Worm (Caenorhabditis elegans) whole organism, L1 larva: Measurements from ENCODE around the gene ethe-1.

Experiments used
- C16A3.4 ChIP-seq: fragments of 150-350 bp; optimal IDR thresholded peaks from 2 replicates; lab custom pipeline; 2014; ENCODE audit warnings: missing biosample characterization, missing genetic modification characterization
- Y116A8C.19 ChIP-seq: sonication (generic microtip); optimal IDR thresholded peaks from 2 replicates; lab custom pipeline; 2016; ENCODE audit warnings: missing compliant biosample characterization, missing genetic modification characterization, borderline replicate concordance
- aly-2 ChIP-seq: fragments of 150-350 bp; optimal IDR thresholded peaks from 2 replicates; lab custom pipeline; 2014; ENCODE audit warnings: missing biosample characterization, missing genetic modification characterization
- ceh-8 ChIP-seq: fragments of 200-800 bp; sonication (Bioruptor generic); optimal IDR thresholded peaks from 2 replicates; lab custom pipeline; 2018; ENCODE audit warnings: mild to moderate bottlenecking, missing genetic modification characterization, moderate library complexity, missing compliant biosample characterization
- ceh-82 ChIP-seq, 3 experiments: fragments of 150-350 bp in 1 of 3; sonication (generic microtip) in 2 of 3; optimal IDR thresholded peaks; 2 replicates each; lab custom pipeline; 2014 to 2017; ENCODE audit warnings: missing biosample characterization in 3 of 3, missing genetic modification characterization in 3 of 3
- ceh-88 ChIP-seq: fragments of 200-800 bp; sonication (Bioruptor generic); IDR thresholded peaks from 2 replicates; pipeline ENCODE4 v1.3.6; 2022; ENCODE audit warnings: missing genetic modification characterization, missing compliant biosample characterization
- ceh-90 ChIP-seq: sonication (generic microtip); optimal IDR thresholded peaks from 2 replicates; lab custom pipeline; 2016; ENCODE audit warnings: missing genetic modification characterization, missing compliant biosample characterization
- dpl-1 ChIP-seq, 3 experiments: fragments of 150-350 bp in 2 of 3; sonication (generic microtip) in 1 of 3; optimal IDR thresholded peaks; 2 replicates each; lab custom pipeline; 2014 to 2017; ENCODE audit warnings: missing biosample characterization in 3 of 3, missing genetic modification characterization in 3 of 3, missing genetic modification reagents in 3 of 3
- dsc-1 ChIP-seq: sonication (generic microtip); optimal IDR thresholded peaks from 2 replicates; lab custom pipeline; 2016; ENCODE audit warnings: mild to moderate bottlenecking, missing genetic modification characterization, missing compliant biosample characterization
- efl-1 ChIP-seq, 4 experiments: fragments of 150-350 bp; optimal IDR thresholded peaks in 3 of 4; peaks in 1 of 4; 1 replicate in 1 of 4; 2 replicates in 3 of 4; lab custom pipeline; 2014; ENCODE audit warnings: missing biosample characterization in 2 of 4, missing genetic modification characterization in 2 of 4, missing genetic modification reagents in 2 of 4
- egl-13 ChIP-seq: sonication (generic microtip); optimal IDR thresholded peaks from 2 replicates; lab custom pipeline; 2016; ENCODE audit warnings: missing genotype, missing genetic modification reagents, missing genetic modification characterization, missing compliant biosample characterization
- egl-27 ChIP-seq, 2 experiments: fragments of 150-350 bp in 1 of 2; sonication (generic microtip); optimal IDR thresholded peaks; 3 replicates each; lab custom pipeline; 2017 to 2018; ENCODE audit warnings: missing biosample characterization in 2 of 2, missing genetic modification characterization in 2 of 2, missing genetic modification reagents in 2 of 2
- elt-2 ChIP-seq: sonication (generic microtip); optimal IDR thresholded peaks from 2 replicates; lab custom pipeline; 2016; ENCODE audit warnings: missing genetic modification characterization, mild to moderate bottlenecking, inconsistent platforms, missing compliant biosample characterization, missing genetic modification reagents
- elt-3 ChIP-seq, 6 experiments: fragments of 150-350 bp in 1 of 6; sonication (generic microtip); optimal IDR thresholded peaks; 2 replicates each; lab custom pipeline; 2017 to 2018; ENCODE audit warnings: missing biosample characterization in 6 of 6, missing genetic modification characterization in 6 of 6, inconsistent platforms in 1 of 6
- ets-5 ChIP-seq: fragments of 200-800 bp; sonication (Bioruptor generic); IDR thresholded peaks from 2 replicates; pipeline ENCODE4 v1.3.6; 2022; ENCODE audit warnings: missing genetic modification characterization, missing compliant biosample characterization
- fkh-10 ChIP-seq: sonication (generic microtip); optimal IDR thresholded peaks from 2 replicates; lab custom pipeline; 2017; ENCODE audit warnings: missing biosample characterization, missing genetic modification reagents, missing genetic modification characterization
- fkh-4 ChIP-seq: sonication (generic microtip); optimal IDR thresholded peaks from 2 replicates; lab custom pipeline; 2016; ENCODE audit warnings: missing compliant biosample characterization, missing genetic modification characterization, borderline replicate concordance
- fos-1 ChIP-seq: fragments of 150-350 bp; optimal IDR thresholded peaks from 2 replicates; lab custom pipeline; 2014; ENCODE audit warnings: missing biosample characterization, missing genetic modification characterization
- hlh-17 ChIP-seq: fragments of 200-800 bp; sonication (Bioruptor generic); optimal IDR thresholded peaks from 2 replicates; lab custom pipeline; 2018; ENCODE audit warnings: missing genetic modification characterization, mild to moderate bottlenecking, missing compliant biosample characterization, moderate library complexity, borderline replicate concordance
- hpl-2 ChIP-seq: fragments of 150-350 bp; optimal IDR thresholded peaks from 2 replicates; lab custom pipeline; 2014; ENCODE audit warnings: missing biosample characterization, missing genetic modification reagents, missing genetic modification characterization
- irx-1 ChIP-seq: sonication (generic microtip); optimal IDR thresholded peaks from 2 replicates; lab custom pipeline; 2016; ENCODE audit warnings: missing genetic modification characterization, missing compliant biosample characterization
- isw-1 ChIP-seq: fragments of 200-800 bp; sonication (Bioruptor generic); IDR thresholded peaks from 2 replicates; pipeline ENCODE4 v1.3.6; 2022; ENCODE audit warnings: missing genetic modification characterization, missing compliant biosample characterization
- lin-13 ChIP-seq: fragments of 150-350 bp; optimal IDR thresholded peaks from 2 replicates; lab custom pipeline; 2014; ENCODE audit warnings: missing biosample characterization, missing genetic modification reagents, missing genetic modification characterization
- lin-14 ChIP-seq: fragments of 200-800 bp; sonication (Bioruptor generic); optimal IDR thresholded peaks from 2 replicates; lab custom pipeline; 2018; ENCODE audit warnings: mild to moderate bottlenecking, missing genetic modification characterization, moderate library complexity, missing compliant biosample characterization
- lin-35 ChIP-seq, 2 experiments: fragments of 150-350 bp; optimal IDR thresholded peaks; 2 replicates each; lab custom pipeline; 2014; ENCODE audit warnings: missing biosample characterization in 2 of 2, missing genetic modification characterization in 2 of 2, missing genetic modification reagents in 2 of 2
- lin-39 ChIP-seq: fragments of 150-350 bp; optimal IDR thresholded peaks from 2 replicates; lab custom pipeline; 2014; ENCODE audit warnings: missing biosample characterization, missing genetic modification reagents, missing genetic modification characterization
- lir-3 ChIP-seq: sonication (generic microtip); optimal IDR thresholded peaks from 2 replicates; lab custom pipeline; 2016; ENCODE audit warnings: mild to moderate bottlenecking, missing genetic modification characterization, moderate library complexity, missing compliant biosample characterization; ENCODE audit not compliant: poor library complexity
- lsy-2 ChIP-seq, 2 experiments: fragments of 150-350 bp; optimal IDR thresholded peaks; 2 replicates each; lab custom pipeline; 2014; ENCODE audit warnings: missing biosample characterization in 2 of 2, missing genetic modification characterization in 2 of 2
- mdl-1 ChIP-seq, 2 experiments: fragments of 150-350 bp; optimal IDR thresholded peaks; 2 replicates each; lab custom pipeline; 2014 to 2017; ENCODE audit warnings: missing biosample characterization in 2 of 2, missing genetic modification characterization in 2 of 2, inconsistent platforms in 1 of 2
- mef-2 ChIP-seq: fragments of 150-350 bp; optimal IDR thresholded peaks from 2 replicates; lab custom pipeline; 2014; ENCODE audit warnings: missing biosample characterization, missing genetic modification characterization
- nhr-11 ChIP-seq: fragments of 150-350 bp; optimal IDR thresholded peaks from 2 replicates; lab custom pipeline; 2014; ENCODE audit warnings: missing biosample characterization, missing genetic modification characterization
- nhr-20 ChIP-seq: sonication (generic microtip); optimal IDR thresholded peaks from 2 replicates; lab custom pipeline; 2016; ENCODE audit warnings: mild to moderate bottlenecking, missing genetic modification characterization, missing compliant biosample characterization
- nhr-77 ChIP-seq: fragments of 150-350 bp; optimal IDR thresholded peaks from 2 replicates; lab custom pipeline; 2014; ENCODE audit warnings: missing biosample characterization, missing genetic modification characterization
- nhr-90 ChIP-seq: sonication (generic microtip); optimal IDR thresholded peaks from 2 replicates; lab custom pipeline; 2016; ENCODE audit warnings: mild to moderate bottlenecking, missing genetic modification characterization, missing compliant biosample characterization; ENCODE audit not compliant: poor library complexity
- pax-3 ChIP-seq: fragments of 200-800 bp; sonication (Bioruptor generic); optimal IDR thresholded peaks from 2 replicates; lab custom pipeline; 2018; ENCODE audit warnings: mild to moderate bottlenecking, missing genetic modification characterization, moderate library complexity, missing compliant biosample characterization
- pqm-1 ChIP-seq: sonication (generic microtip); optimal IDR thresholded peaks from 3 replicates; lab custom pipeline; 2017; ENCODE audit warnings: missing biosample characterization, missing genetic modification characterization
- rnt-1 ChIP-seq: sonication (generic microtip); optimal IDR thresholded peaks from 2 replicates; lab custom pipeline; 2016; ENCODE audit warnings: mild to moderate bottlenecking, missing genetic modification characterization, moderate library complexity, missing compliant biosample characterization
- skn-1 ChIP-seq: fragments of 150-350 bp; optimal IDR thresholded peaks from 2 replicates; lab custom pipeline; 2014; ENCODE audit warnings: missing biosample characterization, missing genetic modification characterization
- snpc-4 ChIP-seq: fragments of 150-350 bp; optimal IDR thresholded peaks from 2 replicates; lab custom pipeline; 2014; ENCODE audit warnings: missing biosample characterization, missing genetic modification characterization
- snu-23 ChIP-seq: sonication (generic microtip); optimal IDR thresholded peaks from 2 replicates; lab custom pipeline; 2016; ENCODE audit warnings: missing genetic modification characterization, missing compliant biosample characterization
- sox-4 ChIP-seq: sonication (generic microtip); optimal IDR thresholded peaks from 2 replicates; lab custom pipeline; 2016; ENCODE audit warnings: missing genetic modification characterization, missing compliant biosample characterization
- sptf-1 ChIP-seq: fragments of 150-350 bp; optimal IDR thresholded peaks from 2 replicates; lab custom pipeline; 2014; ENCODE audit warnings: missing biosample characterization, missing genetic modification characterization
- sup-37 ChIP-seq: fragments of 200-800 bp; sonication (Bioruptor generic); optimal IDR thresholded peaks from 2 replicates; lab custom pipeline; 2018; ENCODE audit warnings: mild to moderate bottlenecking, missing genetic modification characterization, missing compliant biosample characterization
- unc-130 ChIP-seq: fragments of 150-350 bp; optimal IDR thresholded peaks from 2 replicates; lab custom pipeline; 2017; ENCODE audit warnings: missing biosample characterization, missing genetic modification characterization, inconsistent platforms
- unc-30 ChIP-seq: sonication (generic microtip); optimal IDR thresholded peaks from 2 replicates; lab custom pipeline; 2017; ENCODE audit warnings: missing biosample characterization, missing genetic modification characterization
- unc-86 ChIP-seq: sonication (generic microtip); optimal IDR thresholded peaks from 2 replicates; lab custom pipeline; 2016; ENCODE audit warnings: missing genetic modification characterization, missing compliant biosample characterization
- unc-98 ChIP-seq: fragments of 200-800 bp; sonication (Bioruptor generic); IDR thresholded peaks from 2 replicates; pipeline ENCODE4 v1.3.6; 2022; ENCODE audit warnings: missing genetic modification characterization, missing compliant biosample characterization
- vab-15 ChIP-seq: sonication (generic microtip); optimal IDR thresholded peaks from 2 replicates; lab custom pipeline; 2017; ENCODE audit warnings: missing genotype, mild to moderate bottlenecking, missing genetic modification characterization, missing compliant biosample characterization
- zip-4 ChIP-seq: fragments of 200-800 bp; sonication (Bioruptor generic); optimal IDR thresholded peaks from 2 replicates; lab custom pipeline; 2018; ENCODE audit warnings: mild to moderate bottlenecking, missing genetic modification characterization, moderate library complexity, missing compliant biosample characterization
- ztf-11 ChIP-seq, 2 experiments: sonication (generic microtip); optimal IDR thresholded peaks; 2 replicates each; lab custom pipeline; 2016 to 2017; ENCODE audit warnings: missing genetic modification characterization in 2 of 2, missing biosample characterization in 1 of 2, missing compliant biosample characterization in 1 of 2
- ztf-4 ChIP-seq: fragments of 150-350 bp; optimal IDR thresholded peaks from 2 replicates; lab custom pipeline; 2014; ENCODE audit warnings: missing biosample characterization, missing genetic modification characterization

ethe-1 gene

ce11 chrIV:9511221-9511638 is 2.7 kb upstream of the ethe-1 start (continued):
- TF ChIP-seq dsc-1 = peak; percentile 91
- TF ChIP-seq ztf-4 (tag; lab: Kevin White, UChicago) = peak; percentile 60
- TF ChIP-seq hpl-2 (GFP tag; lab: Kevin White, UChicago) = no peak
- no peak for TF ChIP-seq ceh-90 (tag; lab: Kevin White, UChicago)
- TF ChIP-seq hlh-17 = no peak
- TF ChIP-seq irx-1 = peak; percentile 85
- TF ChIP-seq egl-27 (tag; optimal IDR thresholded peaks at IDR 0.05; lab: Kevin White, UChicago) = peak in 1 of 2 experiments; percentile 2
- peak; percentile 70 for TF ChIP-seq lin-13 (GFP tag; lab: Kevin White, UChicago)
- TF ChIP-seq nhr-11 (tag; lab: Kevin White, UChicago) = peak; percentile 17
- no peak for TF ChIP-seq unc-30
- TF ChIP-seq egl-13 = peak; percentile 72
- TF ChIP-seq unc-98 = no peak
- TF ChIP-seq elt-3 (tag; optimal IDR thresholded peaks at IDR 0.05; lab: Kevin White, UChicago) = peak in 5 of 6 experiments; percentile 31 to 61 (median 47)
- peak; percentile 99 for TF ChIP-seq snpc-4
- TF ChIP-seq snu-23 = peak; percentile 92
- peak; percentile 48 for TF ChIP-seq mef-2 (tag; lab: Kevin White, UChicago)
- peak; percentile 67 for TF ChIP-seq pax-3 (tag; lab: Kevin White, UChicago)
- peak; percentile 59 for TF ChIP-seq skn-1 (tag; lab: Kevin White, UChicago)
- peak; percentile 63 for TF ChIP-seq sox-4
- TF ChIP-seq mdl-1 (tag; optimal IDR thresholded peaks at IDR 0.05; lab: Kevin White, UChicago) = peak in 1 of 2 experiments; percentile 76
- peak; percentile 89 for TF ChIP-seq nhr-90
- peak; percentile 63 for TF ChIP-seq zip-4 (GFP tag; lab: Kevin White, UChicago)
- TF ChIP-seq lsy-2 (tag; optimal IDR thresholded peaks at IDR 0.05; lab: Kevin White, UChicago) = peak; percentile 72 to 80
- peak; percentile 82 for TF ChIP-seq lin-39 (tag; lab: Kevin White, UChicago)
- peak; percentile 84 to 87 (median 86) for TF ChIP-seq ceh-82 (tag; optimal IDR thresholded peaks at IDR 0.05; lab: Kevin White, UChicago)
- peak; percentile 84 for TF ChIP-seq rnt-1 (tag; lab: Kevin White, UChicago)
- peak in 1 of 2 experiments; percentile 84 for TF ChIP-seq ztf-11 (tag; optimal IDR thresholded peaks at IDR 0.05; lab: Kevin White, UChicago)
- peak; percentile 55 for TF ChIP-seq lir-3 (tag; lab: Kevin White, UChicago)
- peak; percentile 65 for TF ChIP-seq C16A3.4 (tag; lab: Kevin White, UChicago)
- TF ChIP-seq pqm-1 (tag; lab: Kevin White, UChicago) = no peak
- TF ChIP-seq efl-1 (optimal IDR thresholded peaks at IDR 0.05; lab: Kevin White, UChicago) = peak; percentile 73 to 78
- peak; percentile 61 to 97 for TF ChIP-seq efl-1 (GFP tag; optimal IDR thresholded peaks at IDR 0.05 in 1 of 2; lab: Kevin White, UChicago)
- no peak for TF ChIP-seq ets-5
- no peak for TF ChIP-seq elt-2 (tag; lab: Kevin White, UChicago)
- TF ChIP-seq isw-1 (GFP tag; lab: Robert Waterston, UW) = peak; percentile 49
- TF ChIP-seq ceh-88 (GFP tag; lab: Robert Waterston, UW) = no peak; the same call in 1 of the 2 replicates
- TF ChIP-seq lin-14 (GFP tag; lab: Kevin White, UChicago) = peak; percentile 89
- TF ChIP-seq nhr-20 (tag; lab: Kevin White, UChicago) = peak; percentile 89
- TF ChIP-seq aly-2 (tag; lab: Kevin White, UChicago) = peak; percentile 89
- TF ChIP-seq ceh-8 (GFP tag; lab: Kevin White, UChicago) = peak; percentile 85
- TF ChIP-seq sptf-1 (tag; lab: Kevin White, UChicago) = no peak
- TF ChIP-seq dpl-1 (GFP tag; optimal IDR thresholded peaks at IDR 0.05; lab: Kevin White, UChicago) = peak; percentile 33 to 54 (median 48)
- TF ChIP-seq unc-130 (tag; lab: Kevin White, UChicago) = peak; percentile 7
- peak; percentile 67 for TF ChIP-seq sup-37
- TF ChIP-seq lin-35 (GFP tag; optimal IDR thresholded peaks at IDR 0.05; lab: Kevin White, UChicago) = peak; percentile 57 to 75
- peak; percentile 13 for TF ChIP-seq fkh-4
- TF ChIP-seq nhr-77 (tag; lab: Kevin White, UChicago) = no peak
- no peak for TF ChIP-seq Y116A8C.19 (tag; lab: Kevin White, UChicago)
- no peak for TF ChIP-seq vab-15
- TF ChIP-seq fkh-10 (GFP tag; lab: Kevin White, UChicago) = peak; percentile 29
- peak; percentile 63 for TF ChIP-seq fos-1 (tag; lab: Kevin White, UChicago)
- TF ChIP-seq unc-86 (tag; lab: Kevin White, UChicago) = peak; percentile 82
